Fruit fly (Drosophila melanogaster) whole organism, embryonic: ENCODE results near the gene CG43401.
A peak's percentile ranks its signal among the peaks of the same experiment; 100 is the strongest.

Experiments used
- Atf6 ChIP-seq: fragments of 200-800 bp; sonication (Bioruptor generic); IDR thresholded peaks from 2 replicates; pipeline ENCODE4 v1.3.6; 2022; ENCODE audit warnings: missing biosample characterization, missing genetic modification characterization
- C15 ChIP-seq: fragments of 200-800 bp; sonication (Bioruptor generic); IDR thresholded peaks from 3 replicates; pipeline ENCODE4 v1.3.6; 2022; ENCODE audit warnings: missing biosample characterization, missing genetic modification characterization
- CG10147 ChIP-seq: fragments of 200-800 bp; sonication (Bioruptor generic); optimal IDR thresholded peaks from 2 replicates; lab custom pipeline; 2019; ENCODE audit warnings: missing biosample characterization, mild to moderate bottlenecking, missing genetic modification characterization, moderate library complexity
- CG10321 ChIP-seq: fragments of 200-800 bp; sonication (Bioruptor generic); IDR thresholded peaks from 2 replicates; pipeline ENCODE4 v1.3.6; 2022; ENCODE audit warnings: missing biosample characterization, missing genetic modification characterization
- CG10979 ChIP-seq: fragments of 200-800 bp; sonication (Bioruptor generic); optimal IDR thresholded peaks from 2 replicates; lab custom pipeline; 2018; ENCODE audit warnings: missing biosample characterization, mild to moderate bottlenecking, missing genetic modification characterization, moderate library complexity
- CG11085 ChIP-seq: fragments of 200-800 bp; sonication (Bioruptor generic); IDR thresholded peaks from 2 replicates; pipeline ENCODE4 v1.3.6; 2022; ENCODE audit warnings: missing biosample characterization, missing genetic modification characterization
- CG13123 ChIP-seq: fragments of 200-800 bp; sonication (Bioruptor generic); optimal IDR thresholded peaks from 2 replicates; lab custom pipeline; 2016; ENCODE audit warnings: missing biosample characterization, missing genetic modification characterization
- CG17186 ChIP-seq: fragments of 200-800 bp; sonication (Bioruptor generic); optimal IDR thresholded peaks from 3 replicates; lab custom pipeline; 2017; ENCODE audit warnings: missing biosample characterization, missing genetic modification reagents, missing genetic modification characterization
- CG17802 ChIP-seq: fragments of 200-800 bp; sonication (Bioruptor generic); optimal IDR thresholded peaks from 2 replicates; lab custom pipeline; 2018; ENCODE audit warnings: missing biosample characterization, mild to moderate bottlenecking, missing genetic modification characterization, moderate library complexity
- CG3065 ChIP-seq: fragments of 200-800 bp; sonication (Bioruptor generic); optimal IDR thresholded peaks from 2 replicates; lab custom pipeline; 2016; ENCODE audit warnings: missing biosample characterization, missing genetic modification characterization
- CG31388 ChIP-seq: fragments of 200-800 bp; sonication (Bioruptor generic); optimal IDR thresholded peaks from 2 replicates; lab custom pipeline; 2016; ENCODE audit warnings: missing biosample characterization, missing genetic modification characterization
- CG3407 ChIP-seq: fragments of 200-800 bp; sonication (Bioruptor generic); optimal IDR thresholded peaks from 2 replicates; lab custom pipeline; 2018; ENCODE audit warnings: missing biosample characterization, mild to moderate bottlenecking, missing genetic modification characterization
- CG34224 ChIP-seq: fragments of 200-800 bp; sonication (Bioruptor generic); IDR thresholded peaks from 3 replicates; pipeline ENCODE4 v1.3.6; 2022; ENCODE audit warnings: missing biosample characterization, missing genetic modification characterization; ENCODE audit not compliant: partially characterized antibody
- CG4282 ChIP-seq: fragments of 200-800 bp; sonication (Bioruptor generic); optimal IDR thresholded peaks from 2 replicates; lab custom pipeline; 2016; ENCODE audit warnings: missing biosample characterization, missing genetic modification characterization
- CG4424 ChIP-seq: fragments of 200-800 bp; sonication (Bioruptor generic); optimal IDR thresholded peaks from 3 replicates; lab custom pipeline; 2016; ENCODE audit warnings: missing biosample characterization, missing genetic modification characterization
- CG4820 ChIP-seq: fragments of 200-800 bp; sonication (Bioruptor generic); optimal IDR thresholded peaks from 3 replicates; lab custom pipeline; 2016; ENCODE audit warnings: missing biosample characterization, missing genetic modification characterization
- CG6654 ChIP-seq: fragments of 200-800 bp; sonication (Bioruptor generic); optimal IDR thresholded peaks from 2 replicates; lab custom pipeline; 2017; ENCODE audit warnings: missing biosample characterization, mild to moderate bottlenecking, missing genetic modification characterization
- CG8765 ChIP-seq: fragments of 200-800 bp; sonication (Bioruptor generic); IDR thresholded peaks from 2 replicates; pipeline ENCODE4 v1.3.6; 2022; ENCODE audit warnings: missing biosample characterization, missing genetic modification characterization
- CG9215 ChIP-seq: fragments of 200-800 bp; sonication (Bioruptor generic); IDR thresholded peaks from 2 replicates; pipeline ENCODE4 v1.3.6; 2022; ENCODE audit warnings: missing biosample characterization, missing genetic modification characterization
- Dek ChIP-seq: fragments of 200-800 bp; sonication (Bioruptor generic); optimal IDR thresholded peaks from 3 replicates; lab custom pipeline; 2019; ENCODE audit warnings: missing biosample characterization, mild to moderate bottlenecking, missing genetic modification characterization, moderate library complexity
- Drgx ChIP-seq: fragments of 200-800 bp; sonication (Bioruptor generic); IDR thresholded peaks from 2 replicates; pipeline ENCODE4 v1.3.6; 2022; ENCODE audit warnings: missing biosample characterization, missing genetic modification characterization
- Fer1 ChIP-seq: fragments of 200-800 bp; sonication (Bioruptor generic); optimal IDR thresholded peaks from 2 replicates; lab custom pipeline; 2017; ENCODE audit warnings: missing biosample characterization, mild to moderate bottlenecking, missing genetic modification characterization
- H2.0 ChIP-seq: fragments of 200-800 bp; sonication (Bioruptor generic); IDR thresholded peaks from 2 replicates; pipeline ENCODE4 v1.3.6; 2022; ENCODE audit warnings: missing biosample characterization, missing genetic modification characterization
- HLH54F ChIP-seq: fragments of 200-800 bp; sonication (Bioruptor generic); optimal IDR thresholded peaks from 3 replicates; lab custom pipeline; 2016; ENCODE audit warnings: missing biosample characterization, missing genetic modification characterization
- Hey ChIP-seq: fragments of 200-800 bp; sonication (Bioruptor generic); optimal IDR thresholded peaks from 3 replicates; lab custom pipeline; 2018; ENCODE audit warnings: missing biosample characterization, mild to moderate bottlenecking, missing genetic modification characterization
- Lpt ChIP-seq: fragments of >200 bp; optimal IDR thresholded peaks from 2 replicates; lab custom pipeline; 2018; ENCODE audit warnings: missing biosample characterization, missing genetic modification characterization
- MBD-R2 ChIP-seq: fragments of 200-800 bp; sonication (Bioruptor generic); IDR thresholded peaks from 2 replicates; pipeline ENCODE4 v1.3.6; 2022; ENCODE audit warnings: missing biosample characterization, missing genetic modification characterization
- PHDP ChIP-seq: fragments of 200-800 bp; sonication (Bioruptor generic); optimal IDR thresholded peaks from 3 replicates; lab custom pipeline; 2018; ENCODE audit warnings: missing biosample characterization, mild to moderate bottlenecking, missing genetic modification characterization, moderate library complexity
- Pdp1 ChIP-seq, 2 experiments: fragments of 200-800 bp; sonication (Bioruptor generic); optimal IDR thresholded peaks; 3 replicates each; lab custom pipeline; 2016; ENCODE audit warnings: missing biosample characterization in 2 of 2, missing genetic modification characterization in 2 of 2, mild to moderate bottlenecking in 1 of 2, moderate library complexity in 1 of 2
- Sox102F ChIP-seq: fragments of 200-800 bp; sonication (Bioruptor generic); optimal IDR thresholded peaks from 2 replicates; lab custom pipeline; 2018; ENCODE audit warnings: missing biosample characterization, mild to moderate bottlenecking, missing genetic modification characterization, moderate library complexity
- Ssrp ChIP-seq: fragments of 200-800 bp; sonication (Bioruptor generic); optimal IDR thresholded peaks from 2 replicates; lab custom pipeline; 2018; ENCODE audit warnings: missing biosample characterization, mild to moderate bottlenecking, missing genetic modification characterization, moderate library complexity
- Xbp1 ChIP-seq: fragments of 200-800 bp; sonication (Bioruptor generic); optimal IDR thresholded peaks from 3 replicates; lab custom pipeline; 2016; ENCODE audit warnings: missing biosample characterization, mild to moderate bottlenecking, missing genetic modification characterization
- ash1 ChIP-seq: fragments of 200-800 bp; sonication (Bioruptor generic); optimal IDR thresholded peaks from 2 replicates; lab custom pipeline; 2018; ENCODE audit warnings: missing biosample characterization, mild to moderate bottlenecking, missing genetic modification characterization
- bbx ChIP-seq: fragments of 200-800 bp; sonication (Bioruptor generic); IDR thresholded peaks from 2 replicates; pipeline ENCODE4 v1.3.6; 2022; ENCODE audit warnings: missing biosample characterization, missing genetic modification characterization; ENCODE audit not compliant: partially characterized antibody
- bsh ChIP-seq, 2 experiments: fragments of 200-800 bp; sonication (Bioruptor generic); optimal IDR thresholded peaks; 2 replicates each; lab custom pipeline; 2017 to 2018; ENCODE audit warnings: mild to moderate bottlenecking in 2 of 2, missing biosample characterization in 2 of 2, missing genetic modification characterization in 2 of 2, moderate library complexity in 1 of 2
- caup ChIP-seq: fragments of 200-800 bp; sonication (Bioruptor generic); optimal IDR thresholded peaks from 3 replicates; lab custom pipeline; 2017; ENCODE audit warnings: missing biosample characterization, mild to moderate bottlenecking, missing genetic modification characterization, moderate library complexity; ENCODE audit not compliant: severe bottlenecking
- crol ChIP-seq: fragments of 200-800 bp; sonication (Bioruptor generic); IDR thresholded peaks from 2 replicates; pipeline ENCODE4 v1.3.6; 2022; ENCODE audit warnings: missing biosample characterization, missing genetic modification characterization
- crp ChIP-seq, 2 experiments: fragments of 200-800 bp; sonication (Bioruptor generic); optimal IDR thresholded peaks; 2 replicates in 1 of 2; 3 replicates in 1 of 2; lab custom pipeline; 2017; ENCODE audit warnings: missing biosample characterization in 2 of 2, missing genetic modification characterization in 2 of 2, mild to moderate bottlenecking in 1 of 2, moderate library complexity in 1 of 2
- danr ChIP-seq: fragments of 200-800 bp; sonication (Bioruptor generic); IDR thresholded peaks from 2 replicates; pipeline ENCODE4 v1.3.6; 2022; ENCODE audit warnings: missing biosample characterization, missing genetic modification characterization
- emc ChIP-seq: fragments of 200-800 bp; sonication (Bioruptor generic); optimal IDR thresholded peaks from 2 replicates; lab custom pipeline; 2016; ENCODE audit warnings: missing biosample characterization, missing genetic modification characterization
- fd102C ChIP-seq: fragments of 200-800 bp; sonication (Bioruptor generic); optimal IDR thresholded peaks from 2 replicates; lab custom pipeline; 2018; ENCODE audit warnings: missing biosample characterization, mild to moderate bottlenecking, missing genetic modification characterization, moderate library complexity
- ftz-f1 ChIP-seq: fragments of 200-800 bp; sonication (Bioruptor generic); optimal IDR thresholded peaks from 2 replicates; lab custom pipeline; 2016; ENCODE audit warnings: missing biosample characterization, missing genetic modification characterization
- grn ChIP-seq: fragments of 200-800 bp; sonication (Bioruptor generic); optimal IDR thresholded peaks from 3 replicates; lab custom pipeline; 2017; ENCODE audit warnings: missing biosample characterization, missing genetic modification characterization
- gsb ChIP-seq: fragments of 200-800 bp; sonication (Bioruptor generic); IDR thresholded peaks from 2 replicates; pipeline ENCODE4 v1.3.6; 2022; ENCODE audit warnings: missing biosample characterization, missing genetic modification characterization
- kni ChIP-seq: fragments of 200-800 bp; sonication (Bioruptor generic); optimal IDR thresholded peaks from 3 replicates; lab custom pipeline; 2017; ENCODE audit warnings: mild to moderate bottlenecking, missing biosample characterization, missing genetic modification reagents, missing genetic modification characterization
- nmo ChIP-seq: fragments of 200-800 bp; sonication (Bioruptor generic); optimal IDR thresholded peaks from 2 replicates; lab custom pipeline; 2018; ENCODE audit warnings: missing biosample characterization, mild to moderate bottlenecking, missing genetic modification characterization, moderate library complexity
- prd ChIP-seq, 3 experiments: fragments of >200 bp in 2 of 3; fragments of 200-800 bp in 1 of 3; sonication (Bioruptor generic) in 1 of 3; optimal IDR thresholded peaks in 2 of 3; IDR thresholded peaks in 1 of 3; 2 replicates in 2 of 3; 3 replicates in 1 of 3; pipeline versions ENCODE4 v1.3.6 to Lab custom; 2017 to 2022; ENCODE audit warnings: missing biosample characterization in 1 of 3, missing genetic modification characterization in 1 of 3
- twi ChIP-seq: fragments of 200-800 bp; optimal IDR thresholded peaks from 2 replicates; lab custom pipeline; 2019; ENCODE audit warnings: missing biosample characterization, mild to moderate bottlenecking, missing genetic modification characterization, moderate library complexity
- z ChIP-seq: fragments of 200-800 bp; sonication (Bioruptor generic); IDR thresholded peaks from 3 replicates; pipeline ENCODE4 v1.3.6; 2022; ENCODE audit warnings: missing biosample characterization, missing genetic modification characterization
- zen2 ChIP-seq: fragments of 200-800 bp; sonication (Bioruptor generic); IDR thresholded peaks from 3 replicates; pipeline ENCODE4 v1.3.6; 2022; ENCODE audit warnings: missing biosample characterization, missing genetic modification characterization; ENCODE audit not compliant: partially characterized antibody

Gene CG43401

dm6 chr2L:1445048-1445447 lies 16.8 kb downstream of the CG43401 start (continued):
- TF ChIP-seq CG17186 (GFP tag; lab: Kevin White, UChicago) (no peak), CG3407 (GFP tag; lab: Kevin White, UChicago) (no peak), Lpt (GFP tag; lab: Kevin White, UChicago) (no peak), Atf6 (no peak), crp (GFP tag; optimal IDR thresholded peaks at IDR 0.05; lab: Kevin White, UChicago) (no peak), CG34224 (no peak), C15 (no peak), PHDP (tag; lab: Kevin White, UChicago) (no peak), Hey (tag; lab: Kevin White, UChicago) (no peak), CG9215 (GFP tag; lab: Robert Waterston, UW) (no peak), kni (GFP tag; lab: Kevin White, UChicago) (no peak), CG10147 (GFP tag; lab: Kevin White, UChicago) (no peak), twi (tag; lab: Kevin White, UChicago) (no peak), MBD-R2 (GFP tag; lab: Robert Waterston, UW) (no peak), bbx (GFP tag; lab: Robert Waterston, UW) (no peak; the same call in 1 of the 2 replicates), CG3065 (GFP tag; lab: Kevin White, UChicago) (no peak), z (GFP tag; lab: Robert Waterston, UW) (no peak), crol (GFP tag; lab: Robert Waterston, UW) (no peak; the same call in 1 of the 2 replicates), nmo (GFP tag; lab: Kevin White, UChicago) (peak; percentile 26), Pdp1 (GFP tag; optimal IDR thresholded peaks at IDR 0.05; lab: Kevin White, UChicago) (peak in 1 of 2 experiments; percentile 40), H2.0 (GFP tag; lab: Robert Waterston, UW) (peak; percentile 38; the same call in 1 of the 2 replicates), CG17802 (tag; lab: Kevin White, UChicago) (no peak), CG31388 (GFP tag; lab: Kevin White, UChicago) (no peak), CG6654 (GFP tag; lab: Kevin White, UChicago) (no peak), gsb (no peak), ash1 (GFP tag; lab: Kevin White, UChicago) (no peak), Fer1 (GFP tag; lab: Kevin White, UChicago) (peak; percentile 9), ftz-f1 (GFP tag; lab: Kevin White, UChicago) (no peak), fd102C (no peak), zen2 (no peak; the same call in 2 of the 3 replicates), CG4424 (GFP tag; lab: Kevin White, UChicago) (peak; percentile 38), CG10321 (GFP tag; lab: Robert Waterston, UW) (no peak), Sox102F (GFP tag; lab: Kevin White, UChicago) (peak; percentile 35), CG4282 (GFP tag; lab: Kevin White, UChicago) (no peak), HLH54F (no peak), CG4820 (GFP tag; lab: Kevin White, UChicago) (no peak), CG13123 (no peak), Dek (no peak), CG8765 (GFP tag; lab: Robert Waterston, UW) (no peak), caup (GFP tag; lab: Kevin White, UChicago) (no peak), emc (GFP tag; lab: Kevin White, UChicago) (no peak), danr (no peak), CG10979 (peak; percentile 51), Drgx (no peak), CG11085 (GFP tag; lab: Robert Waterston, UW) (no peak), prd (optimal IDR thresholded peaks at IDR 0.05; lab: Kevin White, UChicago) (no peak), prd (GFP tag; IDR thresholded peaks at IDR 0.05; lab: Robert Waterston, UW) (peak; percentile 50; the same call in 2 of the 3 replicates), grn (GFP tag; lab: Kevin White, UChicago) (peak; percentile 44), bsh (GFP tag; optimal IDR thresholded peaks at IDR 0.05; lab: Kevin White, UChicago) (peak in 1 of 2 experiments; percentile 53), Ssrp (tag; lab: Kevin White, UChicago) (peak; percentile 34), Xbp1 (GFP tag; lab: Kevin White, UChicago) (peak; percentile 11)
